Worm (Caenorhabditis elegans) whole organism, L2 larva: ENCODE results near the gene F21D9.8.
"Not testable (repeated sequence)": the region's sequence is repeated elsewhere in the genome, so short reads cannot be mapped to it uniquely, and the experiment has no call there.

Experiments
- C34F6.9 ChIP-seq: fragments of 150-350 bp; optimal IDR thresholded peaks from 2 replicates; lab custom pipeline; 2014; ENCODE audit warnings: missing biosample characterization, missing genetic modification characterization
- F13H6.1 ChIP-seq: sonication (generic microtip); optimal IDR thresholded peaks from 2 replicates; lab custom pipeline; 2016; ENCODE audit warnings: missing genetic modification characterization, missing compliant biosample characterization
- R02D3.7 ChIP-seq: fragments of 150-350 bp; optimal IDR thresholded peaks from 2 replicates; lab custom pipeline; 2014; ENCODE audit warnings: missing biosample characterization, missing genetic modification characterization
- Y55F3AM.14 ChIP-seq: fragments of 200-800 bp; sonication (Bioruptor generic); optimal IDR thresholded peaks from 2 replicates; lab custom pipeline; 2018; ENCODE audit warnings: mild to moderate bottlenecking, missing genetic modification characterization, missing compliant biosample characterization
- ZK546.5 ChIP-seq: sonication (generic microtip); optimal IDR thresholded peaks from 2 replicates; lab custom pipeline; 2017; ENCODE audit warnings: missing biosample characterization, missing genetic modification characterization
- alr-1 ChIP-seq: fragments of 150-350 bp; optimal IDR thresholded peaks from 2 replicates; lab custom pipeline; 2014; ENCODE audit warnings: missing biosample characterization, missing genetic modification characterization
- aly-2 ChIP-seq: fragments of 150-350 bp; optimal IDR thresholded peaks from 2 replicates; lab custom pipeline; 2014; ENCODE audit warnings: missing biosample characterization, missing genetic modification characterization
- ceh-16 ChIP-seq: fragments of 150-350 bp; optimal IDR thresholded peaks from 2 replicates; lab custom pipeline; 2014; ENCODE audit warnings: missing biosample characterization, missing genetic modification characterization
- crh-2 ChIP-seq: sonication (generic microtip); optimal IDR thresholded peaks from 2 replicates; lab custom pipeline; 2017; ENCODE audit warnings: missing biosample characterization, missing genetic modification characterization
- egl-27 ChIP-seq: sonication (generic microtip); optimal IDR thresholded peaks from 3 replicates; lab custom pipeline; 2017; ENCODE audit warnings: missing biosample characterization, missing genetic modification reagents, missing genetic modification characterization
- elt-3 ChIP-seq: sonication (generic microtip); optimal IDR thresholded peaks from 2 replicates; lab custom pipeline; 2017; ENCODE audit warnings: missing biosample characterization, missing genetic modification characterization
- fos-1 ChIP-seq: fragments of 150-350 bp; optimal IDR thresholded peaks from 2 replicates; lab custom pipeline; 2014; ENCODE audit warnings: missing biosample characterization, missing genetic modification characterization
- lin-11 ChIP-seq: fragments of 150-350 bp; sonication (generic microtip); optimal IDR thresholded peaks from 2 replicates; lab custom pipeline; 2014; ENCODE audit warnings: missing biosample characterization, missing genetic modification characterization, inconsistent platforms, mixed read lengths
- lin-13 ChIP-seq: fragments of 150-350 bp; optimal IDR thresholded peaks from 2 replicates; lab custom pipeline; 2014; ENCODE audit warnings: missing biosample characterization, missing genetic modification reagents, missing genetic modification characterization
- lsy-2 ChIP-seq, 2 experiments: fragments of 150-350 bp in 1 of 2; sonication (generic microtip) in 1 of 2; optimal IDR thresholded peaks; 2 replicates each; lab custom pipeline; 2014 to 2017; ENCODE audit warnings: missing biosample characterization in 2 of 2, missing genetic modification characterization in 2 of 2
- mab-5 ChIP-seq: fragments of 150-350 bp; optimal IDR thresholded peaks from 2 replicates; lab custom pipeline; 2014; ENCODE audit warnings: missing biosample characterization, missing genetic modification characterization
- mbf-1 ChIP-seq: sonication (generic microtip); optimal IDR thresholded peaks from 2 replicates; lab custom pipeline; 2017; ENCODE audit warnings: missing biosample characterization, missing genetic modification characterization
- mdl-1 ChIP-seq, 2 experiments: fragments of 150-350 bp in 1 of 2; sonication (generic microtip) in 1 of 2; optimal IDR thresholded peaks; 2 replicates each; lab custom pipeline; 2017; ENCODE audit warnings: missing biosample characterization in 2 of 2, missing genetic modification characterization in 2 of 2
- nhr-11 ChIP-seq: fragments of 150-350 bp; optimal IDR thresholded peaks from 2 replicates; lab custom pipeline; 2014; ENCODE audit warnings: missing biosample characterization, missing genetic modification characterization
- nhr-12 ChIP-seq: fragments of 150-350 bp; optimal IDR thresholded peaks from 2 replicates; lab custom pipeline; 2014; ENCODE audit warnings: missing biosample characterization, missing genetic modification characterization
- nhr-129 ChIP-seq: fragments of 150-350 bp; optimal IDR thresholded peaks from 2 replicates; lab custom pipeline; 2014; ENCODE audit warnings: missing biosample characterization, missing genetic modification characterization
- nhr-21 ChIP-seq: fragments of 150-350 bp; optimal IDR thresholded peaks from 2 replicates; lab custom pipeline; 2014; ENCODE audit warnings: missing biosample characterization, missing genetic modification characterization
- nhr-23 ChIP-seq: fragments of 150-350 bp; optimal IDR thresholded peaks from 2 replicates; lab custom pipeline; 2014; ENCODE audit warnings: missing biosample characterization, missing genetic modification reagents, missing genetic modification characterization
- nhr-237 ChIP-seq: fragments of 150-350 bp; optimal IDR thresholded peaks from 2 replicates; lab custom pipeline; 2014; ENCODE audit warnings: missing biosample characterization, missing genetic modification characterization
- nhr-77 ChIP-seq: fragments of 150-350 bp; optimal IDR thresholded peaks from 2 replicates; lab custom pipeline; 2014; ENCODE audit warnings: missing biosample characterization, missing genetic modification characterization
- peb-1 ChIP-seq: fragments of 150-350 bp; optimal IDR thresholded peaks from 2 replicates; lab custom pipeline; 2014; ENCODE audit warnings: missing biosample characterization, missing genetic modification characterization
- sem-4 ChIP-seq: fragments of 150-350 bp; optimal IDR thresholded peaks from 2 replicates; lab custom pipeline; 2014; ENCODE audit warnings: missing biosample characterization, missing genetic modification reagents, missing genetic modification characterization
- sma-3 ChIP-seq: sonication (generic microtip); optimal IDR thresholded peaks from 2 replicates; lab custom pipeline; 2016; ENCODE audit warnings: missing genetic modification reagents, missing genetic modification characterization, missing compliant biosample characterization
- snpc-4 ChIP-seq: fragments of 150-350 bp; optimal IDR thresholded peaks from 2 replicates; lab custom pipeline; 2014; ENCODE audit warnings: missing biosample characterization, missing genetic modification characterization
- unc-62 ChIP-seq: fragments of 150-350 bp; optimal IDR thresholded peaks from 2 replicates; lab custom pipeline; 2014; ENCODE audit warnings: missing biosample characterization, missing genetic modification reagents, missing genetic modification characterization
- ztf-1 ChIP-seq: fragments of 200-800 bp; sonication (Bioruptor generic); conservative IDR thresholded peaks from 2 replicates; pipeline ENCODE4 v1.3.6; 2022; ENCODE audit warnings: missing genetic modification characterization, missing compliant biosample characterization
- ztf-11 ChIP-seq: sonication (generic microtip); optimal IDR thresholded peaks from 2 replicates; lab custom pipeline; 2017; ENCODE audit warnings: missing biosample characterization, missing genetic modification characterization
- ztf-4 ChIP-seq: fragments of 150-350 bp; optimal IDR thresholded peaks from 2 replicates; lab custom pipeline; 2014; ENCODE audit warnings: missing biosample characterization, missing genetic modification characterization

Gene F21D9.8

DNA sequence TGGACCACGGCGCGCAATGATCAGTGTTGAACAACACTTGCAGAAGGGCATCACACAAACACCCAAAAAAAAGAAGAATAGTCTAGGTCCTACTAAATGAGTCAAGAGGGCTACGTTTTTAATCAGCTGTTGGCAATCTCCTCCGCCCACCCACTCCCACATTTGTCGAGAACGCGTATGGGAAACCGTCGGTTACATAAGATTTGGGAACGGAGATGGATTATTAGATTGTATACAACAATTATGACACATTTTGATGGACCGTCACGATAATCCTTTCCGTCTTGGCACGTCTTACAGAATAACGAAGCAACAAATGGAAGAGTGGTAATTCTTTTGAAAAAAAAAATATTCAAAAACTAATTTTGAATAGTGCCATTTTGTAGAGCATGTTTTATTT, 6.1 kb upstream of the F21D9.8 start:
- TF ChIP-seq alr-1 (tag; lab: Kevin White, UChicago) (no peak), lsy-2 (tag; optimal IDR thresholded peaks at IDR 0.05; lab: Kevin White, UChicago) (no peak), mdl-1 (tag; optimal IDR thresholded peaks at IDR 0.05; lab: Kevin White, UChicago) (no peak), sma-3 (GFP tag; lab: Kevin White, UChicago) (no peak), ztf-4 (no peak), sem-4 (no peak), unc-62 (no peak), nhr-129 (tag; lab: Kevin White, UChicago) (no peak), Y55F3AM.14 (GFP tag; lab: Kevin White, UChicago) (no peak), egl-27 (tag; lab: Kevin White, UChicago) (no peak), crh-2 (no peak), mbf-1 (tag; lab: Kevin White, UChicago) (no peak)
- TF ChIP-seq, all 48 proteins: peak for 0

DNA sequence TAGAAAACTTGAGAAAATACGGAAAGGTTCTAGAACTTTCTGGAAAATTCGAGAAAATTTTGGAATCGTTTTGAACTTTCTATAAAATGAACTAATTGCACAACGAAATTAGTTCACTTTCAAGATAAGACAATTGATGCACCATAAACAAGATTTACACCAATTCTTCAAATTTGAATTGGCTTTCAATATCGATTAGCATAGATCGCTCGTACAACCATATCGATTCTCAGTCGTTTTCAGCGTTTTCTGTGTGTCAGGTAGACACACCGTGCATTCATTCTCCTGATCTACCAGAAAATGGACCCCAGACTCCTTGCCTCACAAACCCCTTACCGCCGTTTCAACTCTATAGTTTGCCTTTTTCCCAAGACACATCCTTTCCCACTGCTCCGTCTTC, 2.5 kb upstream of the F21D9.8 start, which contains the start of gene fbxb-117:
TSS of gene fbxb-117 (plus strand) at position 301 of the 400 bp plus-strand sequence.
- TF ChIP-seq sem-4 (no peak), alr-1 (tag; lab: Kevin White, UChicago) (no peak), F13H6.1 (tag; lab: Kevin White, UChicago) (no peak), peb-1 (tag; lab: Kevin White, UChicago) (no peak), ztf-11 (no peak), nhr-129 (tag; lab: Kevin White, UChicago) (no peak), nhr-77 (tag; lab: Kevin White, UChicago) (no peak), egl-27 (tag; lab: Kevin White, UChicago) (no peak)

DNA sequence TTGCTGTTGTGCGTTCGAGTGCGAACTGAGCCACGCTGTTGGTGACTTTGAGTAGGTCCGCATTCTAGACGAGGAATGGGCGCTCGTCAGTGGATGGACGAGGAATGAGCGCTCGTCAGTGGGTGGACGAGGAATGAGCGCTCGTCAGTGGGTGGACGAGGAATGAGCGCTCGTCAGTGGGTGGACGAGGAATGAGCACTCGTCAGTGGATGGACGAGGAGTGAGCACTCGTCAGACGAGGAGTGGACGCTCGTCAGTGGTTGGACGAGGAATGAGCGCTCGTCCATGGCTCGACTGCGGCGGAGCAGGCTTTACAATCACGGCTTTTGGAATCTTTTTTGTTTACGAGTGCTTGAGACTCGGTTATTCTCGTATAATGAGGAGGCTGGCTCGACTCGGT, 1.3 kb downstream of the F21D9.8 start:
- no peak for TF ChIP-seq nhr-237 (tag; lab: Kevin White, UChicago)
- TF ChIP-seq ztf-11, result no peak
- TF ChIP-seq, all 48 proteins: peak for 0

DNA sequence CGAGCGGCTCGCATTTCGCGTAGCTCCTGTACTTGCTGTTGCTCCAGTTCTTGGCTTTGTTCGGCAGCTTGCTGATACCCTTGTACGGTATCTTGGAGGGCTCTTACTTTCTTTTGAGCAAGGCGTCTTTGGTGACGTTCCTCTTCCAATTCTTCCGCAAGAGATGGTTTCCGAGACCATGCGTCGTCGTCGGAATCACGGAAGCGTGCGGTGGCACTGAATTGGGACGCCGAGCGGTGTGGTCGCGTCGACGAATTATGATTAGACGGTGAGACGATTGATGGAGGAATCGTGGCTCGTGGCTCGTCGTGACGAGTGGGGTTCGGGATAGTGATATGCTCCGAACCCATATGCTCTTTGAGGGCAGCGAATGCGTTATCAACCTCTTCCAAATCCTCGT, 3.4 kb downstream of the F21D9.8 start:
- TF ChIP-seq ztf-1, result no peak
- TF ChIP-seq nhr-23 (tag; lab: Kevin White, UChicago), result no peak
- no peak for TF ChIP-seq nhr-11 (tag; lab: Kevin White, UChicago)
- no peak for TF ChIP-seq ZK546.5 (tag; lab: Kevin White, UChicago)
- TF ChIP-seq lin-13, result no peak
- TF ChIP-seq ceh-16 (tag; lab: Kevin White, UChicago), result no peak
- TF ChIP-seq nhr-21 (tag; lab: Kevin White, UChicago), result no peak
- TF ChIP-seq nhr-12 (tag; lab: Kevin White, UChicago), result no peak
- no peak for TF ChIP-seq lsy-2 (tag; optimal IDR thresholded peaks at IDR 0.05; lab: Kevin White, UChicago)
- no peak for TF ChIP-seq R02D3.7 (tag; lab: Kevin White, UChicago)

DNA sequence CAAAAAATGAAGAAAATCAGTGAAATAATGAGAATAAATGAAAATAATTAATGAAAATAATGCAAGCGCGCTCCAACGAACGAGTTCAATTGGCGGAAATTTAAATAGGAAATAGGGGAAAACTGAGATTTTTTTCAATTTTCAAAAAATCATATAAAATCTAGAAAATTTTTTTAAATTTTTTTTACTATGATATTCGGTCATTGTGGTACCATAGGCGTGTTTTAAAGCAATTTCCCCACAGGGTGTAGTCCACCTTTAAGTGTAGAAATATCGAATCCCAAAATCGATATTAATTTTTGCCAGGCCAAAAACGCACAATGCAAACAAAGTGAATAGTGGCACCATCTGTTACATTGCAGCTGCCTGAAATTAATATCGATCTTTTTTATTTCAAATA, 15.6 kb downstream of the F21D9.8 start, which contains the start of gene F21D9.1:
TSS of gene F21D9.1 (plus strand) at position 301 of the 400 bp plus-strand sequence.
- not testable (repeated sequence) for TF ChIP-seq nhr-237, egl-27, mbf-1 (tag; lab: Kevin White, UChicago)

DNA sequence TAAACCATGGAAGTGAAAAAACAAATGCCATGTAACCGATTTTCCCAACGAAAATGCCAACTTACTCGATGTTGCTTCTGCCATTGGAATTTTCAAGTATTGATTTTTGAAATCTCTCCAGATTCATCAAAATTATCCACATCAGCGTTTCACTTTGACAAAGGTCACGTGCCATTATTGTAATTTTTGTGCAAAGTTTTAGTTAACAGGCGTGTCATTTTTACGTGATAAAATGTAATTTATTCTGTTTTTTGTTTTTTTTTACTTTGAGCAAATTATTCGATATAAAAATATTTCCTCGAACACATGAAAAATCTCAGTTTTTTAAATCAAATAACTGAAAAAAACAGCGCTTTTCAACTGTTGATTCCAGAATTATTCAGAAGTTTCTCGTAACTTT, 17.4 kb downstream of the F21D9.8 start, which contains the start of gene F21D9.2:
TSS of gene F21D9.2 (minus strand) at position 101 of the 400 bp plus-strand sequence.
- TF ChIP-seq nhr-11 (tag; lab: Kevin White, UChicago) (no peak), mab-5 (tag; lab: Kevin White, UChicago) (no peak), sma-3 (GFP tag; lab: Kevin White, UChicago) (no peak), unc-62 (no peak), peb-1 (tag; lab: Kevin White, UChicago) (no peak), nhr-23 (tag; lab: Kevin White, UChicago) (no peak), aly-2 (tag; lab: Kevin White, UChicago) (no peak), nhr-129 (tag; lab: Kevin White, UChicago) (no peak), ztf-1 (no peak)

ce11 chrV:19260686-19261085, 19.1 kb downstream of the F21D9.8 start:
- TF ChIP-seq fos-1 (tag; lab: Kevin White, UChicago), result no peak
- TF ChIP-seq C34F6.9, result no peak
- no peak for TF ChIP-seq nhr-237 (tag; lab: Kevin White, UChicago)
- TF ChIP-seq snpc-4 (tag; lab: Kevin White, UChicago), result no peak
- no peak for TF ChIP-seq elt-3 (tag; lab: Kevin White, UChicago)
- no peak for TF ChIP-seq lin-11 (tag; lab: Kevin White, UChicago)
- no peak for TF ChIP-seq F13H6.1 (tag; lab: Kevin White, UChicago)
